Worm (Caenorhabditis elegans) whole organism, L4 larva: ENCODE data around the gene lev-8.

Source experiments
- F49E8.2 ChIP-seq: sonication (generic microtip); optimal IDR thresholded peaks from 2 replicates; lab custom pipeline; 2016; ENCODE audit warnings: missing compliant biosample characterization, mild to moderate bottlenecking, missing genetic modification characterization, borderline replicate concordance
- R02D3.7 ChIP-seq: fragments of 150-350 bp; sonication (generic microtip); optimal IDR thresholded peaks from 3 replicates; lab custom pipeline; 2014; ENCODE audit warnings: missing biosample characterization, missing genetic modification characterization
- T26A8.4 ChIP-seq: fragments of 200-800 bp; sonication (Bioruptor generic); IDR thresholded peaks from 2 replicates; pipeline ENCODE4 v1.3.6; 2022; ENCODE audit warnings: missing genetic modification characterization, missing compliant biosample characterization
- Y105C5A.15 ChIP-seq: fragments of 200-800 bp; sonication (Bioruptor generic); IDR thresholded peaks from 2 replicates; pipeline ENCODE4 v1.3.6; 2022; ENCODE audit warnings: missing genetic modification characterization, missing compliant biosample characterization
- Y48G9A.11 ChIP-seq: fragments of 200-800 bp; sonication (Bioruptor generic); IDR thresholded peaks from 2 replicates; pipeline ENCODE4 v1.3.6; 2022; ENCODE audit warnings: missing genetic modification reagents, missing genetic modification characterization, missing compliant biosample characterization
- aha-1 ChIP-seq: fragments of 150-350 bp; peaks from one replicate; lab custom pipeline; 2014; ENCODE audit warnings: missing biosample characterization, missing genetic modification characterization
- aly-2 ChIP-seq: sonication (generic microtip); optimal IDR thresholded peaks from 2 replicates; lab custom pipeline; 2018; ENCODE audit warnings: missing biosample characterization, missing genetic modification characterization
- ama-1 ChIP-seq: fragments of 150-350 bp; optimal IDR thresholded peaks from 2 replicates; lab custom pipeline; 2014; ENCODE audit warnings: inconsistent platforms, mixed read lengths
- arid-1 ChIP-seq: fragments of 200-800 bp; sonication (Bioruptor generic); conservative IDR thresholded peaks from 2 replicates; pipeline ENCODE4 v1.3.6; 2022; ENCODE audit warnings: missing genetic modification reagents, missing genetic modification characterization, missing compliant biosample characterization
- attf-4 ChIP-seq: sonication (generic microtip); optimal IDR thresholded peaks from 3 replicates; lab custom pipeline; 2017; ENCODE audit warnings: missing biosample characterization, missing genetic modification characterization
- ceh-20 ChIP-seq: fragments of 200-800 bp; sonication (Bioruptor generic); IDR thresholded peaks from 2 replicates; pipeline ENCODE4 v1.3.6; 2022; ENCODE audit warnings: missing genetic modification reagents, missing genetic modification characterization, missing compliant biosample characterization
- ceh-32 ChIP-seq: sonication (generic microtip); optimal IDR thresholded peaks from 2 replicates; lab custom pipeline; 2016; ENCODE audit warnings: mild to moderate bottlenecking, missing genetic modification characterization, missing compliant biosample characterization; ENCODE audit not compliant: poor library complexity
- ceh-44 ChIP-seq: fragments of 200-800 bp; sonication (Bioruptor generic); IDR thresholded peaks from 2 replicates; pipeline ENCODE4 v1.3.6; 2022; ENCODE audit warnings: missing genetic modification reagents, missing genetic modification characterization, missing compliant biosample characterization
- ceh-62 ChIP-seq: sonication (generic microtip); optimal IDR thresholded peaks from 2 replicates; lab custom pipeline; 2017; ENCODE audit warnings: missing biosample characterization, missing genetic modification characterization
- ces-1 ChIP-seq: fragments of 150-350 bp; sonication (generic microtip); optimal IDR thresholded peaks from 4 replicates; lab custom pipeline; 2014; ENCODE audit warnings: missing biosample characterization, missing genetic modification reagents, missing genetic modification characterization
- daf-19 ChIP-seq: fragments of 200-800 bp; sonication (Bioruptor generic); conservative IDR thresholded peaks from 2 replicates; pipeline ENCODE4 v1.3.6; 2022; ENCODE audit warnings: missing genetic modification characterization, missing compliant biosample characterization
- daf-8 ChIP-seq: fragments of 200-800 bp; sonication (Bioruptor generic); IDR thresholded peaks from 2 replicates; pipeline ENCODE4 v1.3.6; 2022; ENCODE audit warnings: missing genetic modification characterization, missing compliant biosample characterization
- dmd-6 ChIP-seq: fragments of 200-800 bp; sonication (Bioruptor generic); IDR thresholded peaks from 2 replicates; pipeline ENCODE4 v1.3.6; 2022; ENCODE audit warnings: missing genetic modification reagents, missing genetic modification characterization, missing compliant biosample characterization
- dmd-8 ChIP-seq: fragments of 200-800 bp; sonication (Bioruptor generic); IDR thresholded peaks from 2 replicates; pipeline ENCODE4 v1.3.6; 2022; ENCODE audit warnings: missing genetic modification characterization, missing compliant biosample characterization
- dpl-1 ChIP-seq: fragments of 150-350 bp; optimal IDR thresholded peaks from 2 replicates; lab custom pipeline; 2014; ENCODE audit warnings: missing biosample characterization, missing genetic modification reagents, missing genetic modification characterization
- dve-1 ChIP-seq: sonication (generic microtip); optimal IDR thresholded peaks from 2 replicates; lab custom pipeline; 2017; ENCODE audit warnings: antibody characterized with exemption, mild to moderate bottlenecking, missing genetic modification characterization, missing compliant biosample characterization; ENCODE audit not compliant: insufficient read depth
- egl-27 ChIP-seq: sonication (generic microtip); optimal IDR thresholded peaks from 3 replicates; lab custom pipeline; 2017; ENCODE audit warnings: missing biosample characterization, missing genetic modification reagents, missing genetic modification characterization
- fos-1 ChIP-seq: fragments of 150-350 bp; optimal IDR thresholded peaks from 2 replicates; lab custom pipeline; 2014; ENCODE audit warnings: missing biosample characterization, missing genetic modification characterization
- gei-8 ChIP-seq: fragments of 200-800 bp; sonication (Bioruptor generic); optimal IDR thresholded peaks from 2 replicates; lab custom pipeline; 2018; ENCODE audit warnings: mild to moderate bottlenecking, missing genetic modification characterization, missing compliant biosample characterization
- hif-1 ChIP-seq, 2 experiments: sonication (generic microtip); optimal IDR thresholded peaks; 2 replicates each; lab custom pipeline; 2016 to 2017; ENCODE audit warnings: missing compliant biosample characterization in 2 of 2, missing genetic modification characterization in 2 of 2, missing genetic modification reagents in 2 of 2, missing genotype in 2 of 2, mild to moderate bottlenecking in 1 of 2
- hlh-11 ChIP-seq: fragments of 200-800 bp; sonication (Bioruptor generic); optimal IDR thresholded peaks from 2 replicates; lab custom pipeline; 2018; ENCODE audit warnings: mild to moderate bottlenecking, missing genetic modification characterization, missing compliant biosample characterization
- hlh-30 ChIP-seq: sonication (generic microtip); optimal IDR thresholded peaks from 2 replicates; lab custom pipeline; 2017; ENCODE audit warnings: antibody characterized with exemption, mild to moderate bottlenecking, missing genetic modification characterization, missing compliant biosample characterization; ENCODE audit not compliant: insufficient read depth
- lim-7 ChIP-seq: fragments of 200-800 bp; sonication (Bioruptor generic); IDR thresholded peaks from 2 replicates; pipeline ENCODE4 v1.3.6; 2022; ENCODE audit warnings: missing genetic modification characterization, missing compliant biosample characterization
- lin-13 ChIP-seq: fragments of 150-350 bp; optimal IDR thresholded peaks from 2 replicates; lab custom pipeline; 2014; ENCODE audit warnings: missing biosample characterization, missing genetic modification reagents, missing genetic modification characterization
- lin-15B ChIP-seq: fragments of 150-350 bp; sonication (generic microtip); optimal IDR thresholded peaks from 3 replicates; lab custom pipeline; 2014; ENCODE audit warnings: missing biosample characterization, missing genetic modification characterization
- mdl-1 ChIP-seq, 2 experiments: fragments of 150-350 bp in 1 of 2; sonication (generic microtip) in 1 of 2; optimal IDR thresholded peaks; 2 replicates each; lab custom pipeline; 2014 to 2017; ENCODE audit warnings: missing biosample characterization in 2 of 2, missing genetic modification characterization in 2 of 2
- mdt-29 ChIP-seq: fragments of 200-800 bp; sonication (Bioruptor generic); IDR thresholded peaks from 2 replicates; pipeline ENCODE4 v1.3.6; 2022; ENCODE audit warnings: missing genetic modification reagents, missing genetic modification characterization, missing compliant biosample characterization
- nhr-10 ChIP-seq: fragments of 150-350 bp; optimal IDR thresholded peaks from 2 replicates; lab custom pipeline; 2014; ENCODE audit warnings: missing biosample characterization, missing genetic modification characterization
- nhr-102 ChIP-seq: sonication (generic microtip); optimal IDR thresholded peaks from 2 replicates; lab custom pipeline; 2016; ENCODE audit warnings: mild to moderate bottlenecking, missing genetic modification characterization, moderate library complexity, missing compliant biosample characterization
- nhr-11 ChIP-seq: fragments of 150-350 bp; optimal IDR thresholded peaks from 2 replicates; lab custom pipeline; 2014; ENCODE audit warnings: missing biosample characterization, missing genetic modification characterization
- nhr-111 ChIP-seq: fragments of 200-800 bp; sonication (Bioruptor generic); optimal IDR thresholded peaks from 2 replicates; lab custom pipeline; 2018; ENCODE audit warnings: mild to moderate bottlenecking, missing genetic modification characterization, missing compliant biosample characterization
- nhr-237 ChIP-seq: sonication (generic microtip); optimal IDR thresholded peaks from 2 replicates; lab custom pipeline; 2017; ENCODE audit warnings: missing biosample characterization, missing genetic modification characterization
- nhr-41 ChIP-seq: fragments of 200-800 bp; sonication (Bioruptor generic); IDR thresholded peaks from 2 replicates; pipeline ENCODE4 v1.3.6; 2022; ENCODE audit warnings: missing genetic modification reagents, missing genetic modification characterization, missing compliant biosample characterization
- nhr-42 ChIP-seq: fragments of 200-800 bp; sonication (Bioruptor generic); IDR thresholded peaks from 2 replicates; pipeline ENCODE4 v1.3.6; 2022; ENCODE audit warnings: missing genetic modification characterization, missing compliant biosample characterization
- pha-4 ChIP-seq, 2 experiments: fragments of 150-350 bp in 1 of 2; fragments of 200-800 bp in 1 of 2; sonication (Bioruptor generic) in 1 of 2; IDR thresholded peaks in 1 of 2; optimal IDR thresholded peaks in 1 of 2; 2 replicates each; pipeline versions ENCODE4 v1.3.6 to Lab custom; 2014 to 2022; ENCODE audit warnings: missing genetic modification characterization in 2 of 2, missing genetic modification reagents in 2 of 2, missing biosample characterization in 1 of 2, missing compliant biosample characterization in 1 of 2
- spr-1 ChIP-seq: sonication (generic microtip); optimal IDR thresholded peaks from 2 replicates; lab custom pipeline; 2016; ENCODE audit warnings: mild to moderate bottlenecking, missing genetic modification characterization, missing compliant biosample characterization
- zip-11 ChIP-seq: fragments of 200-800 bp; sonication (Bioruptor generic); IDR thresholded peaks from 2 replicates; pipeline ENCODE4 v1.3.6; 2022; ENCODE audit warnings: missing genetic modification characterization, missing compliant biosample characterization
- ztf-11 ChIP-seq: fragments of 150-350 bp; optimal IDR thresholded peaks from 2 replicates; lab custom pipeline; 2014; ENCODE audit warnings: missing biosample characterization, missing genetic modification characterization

lev-8 gene

ce11 chrX:11536408-11536807 lies 24.3 kb upstream of the lev-8 start, which contains the start of gene C35C5.9:
TSS of gene C35C5.9 (plus strand) at chrX:11536568.
- TF ChIP-seq mdl-1 (tag; optimal IDR thresholded peaks at IDR 0.05; lab: Kevin White, UChicago) (peak in 1 of 2 experiments; percentile 50), ces-1 (no peak), aha-1 (tag; lab: Kevin White, UChicago) (no peak), zip-11 (GFP tag; lab: Robert Waterston, UW) (no peak), F49E8.2 (tag; lab: Kevin White, UChicago) (no peak), gei-8 (no peak), arid-1 (GFP tag; lab: Robert Waterston, UW) (no peak), dmd-6 (GFP tag; lab: Robert Waterston, UW) (0 out of 2 replicates have a peak, but pooled peaks have one; percentile 13), ama-1 (lab: Kevin White, UChicago) (no peak), nhr-102 (no peak), hlh-30 (peak; percentile 67)

- no peak for TF ChIP-seq dpl-1 (GFP tag; lab: Kevin White, UChicago)
- no peak for TF ChIP-seq nhr-11 (tag; lab: Kevin White, UChicago)
- TF ChIP-seq mdt-29 (GFP tag; lab: Robert Waterston, UW): no peak
- TF ChIP-seq daf-19: no peak
- no peak for TF ChIP-seq hif-1 (tag; optimal IDR thresholded peaks at IDR 0.05; lab: Kevin White, UChicago)
- TF ChIP-seq nhr-10 (tag; lab: Kevin White, UChicago): no peak
- TF ChIP-seq Y48G9A.11 (GFP tag; lab: Robert Waterston, UW): no peak
- TF ChIP-seq daf-8 (GFP tag; lab: Robert Waterston, UW): no peak
- no peak for TF ChIP-seq attf-4 (tag; lab: Kevin White, UChicago)
- TF ChIP-seq ceh-62 (tag; lab: Kevin White, UChicago): no peak
- TF ChIP-seq, all 104 proteins: peak for 0
Observed at ce11 chrX:11537240-11537764, 23.4 kb upstream of the lev-8 start, which contains the start of gene gcp-2.2. TSS of gene gcp-2.2 (plus strand) at chrX:11537714.

DNA sequence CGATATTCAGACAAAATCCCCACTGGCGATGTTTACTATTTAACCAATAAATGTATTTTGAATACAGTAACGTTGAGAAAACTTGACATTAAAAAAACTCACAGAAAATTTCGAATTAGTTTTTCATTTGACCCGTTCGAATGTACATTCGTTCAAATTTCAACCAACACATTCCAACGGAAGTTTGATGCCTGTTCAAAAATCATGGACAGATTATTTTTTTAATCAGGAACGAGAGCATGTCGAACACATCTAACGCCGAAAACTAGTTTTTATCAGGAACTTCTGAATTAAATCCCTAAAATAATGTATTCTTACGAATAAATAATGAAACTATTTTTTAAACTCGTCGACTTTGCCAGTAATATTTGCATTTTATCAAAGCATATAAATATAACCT lies 19.0 kb upstream of the lev-8 start:
- no peak for TF ChIP-seq ceh-44 (GFP tag; lab: Robert Waterston, UW)
- TF ChIP-seq spr-1 (tag; lab: Kevin White, UChicago): no peak
- TF ChIP-seq dmd-8 (GFP tag; lab: Robert Waterston, UW): no peak
- TF ChIP-seq aha-1 (tag; lab: Kevin White, UChicago): peak; percentile 90
- TF ChIP-seq ceh-20 (GFP tag; lab: Robert Waterston, UW): no peak
- no peak for TF ChIP-seq egl-27 (tag; lab: Kevin White, UChicago)
- no peak for TF ChIP-seq nhr-111
- no peak for TF ChIP-seq fos-1
- TF ChIP-seq, all 104 proteins: peak for 1

- TF ChIP-seq hlh-30 (peak; percentile 51), pha-4 (GFP tag; IDR thresholded peaks at IDR 0.05; lab: Robert Waterston, UW) (no peak), pha-4 (tag; optimal IDR thresholded peaks at IDR 0.05; lab: Kevin White, UChicago) (no peak), nhr-42 (0 out of 2 replicates have a peak, but pooled peaks have one; percentile 49), hlh-11 (peak; percentile 86), nhr-41 (GFP tag; lab: Robert Waterston, UW) (no peak), lin-15B (tag; lab: Kevin White, UChicago) (no peak), Y105C5A.15 (GFP tag; lab: Robert Waterston, UW) (no peak), lim-7 (GFP tag; lab: Robert Waterston, UW) (no peak), dpl-1 (GFP tag; lab: Kevin White, UChicago) (peak; percentile 11), fos-1 (no peak), T26A8.4 (GFP tag; lab: Robert Waterston, UW) (peak; percentile 42; the same call in 1 of the 2 replicates), lin-13 (peak; percentile 68), R02D3.7 (no peak), nhr-237 (no peak), dve-1 (tag; lab: Kevin White, UChicago) (peak; percentile 83), aly-2 (tag; lab: Kevin White, UChicago) (no peak), ceh-32 (tag; lab: Kevin White, UChicago) (no peak), F49E8.2 (tag; lab: Kevin White, UChicago) (no peak), aha-1 (tag; lab: Kevin White, UChicago) (no peak), Y48G9A.11 (GFP tag; lab: Robert Waterston, UW) (no peak), dmd-6 (GFP tag; lab: Robert Waterston, UW) (peak; percentile 75), ztf-11 (tag; lab: Kevin White, UChicago) (no peak)
Observed at ce11 chrX:11546445-11547275, 14.1 kb upstream of the lev-8 start, which contains the start of gene selt-1.1. TSS of gene selt-1.1 (minus strand) at chrX:11546495.
